Fruit fly (Drosophila melanogaster): ENCODE measurements around the gene IntS4.

DNA sequence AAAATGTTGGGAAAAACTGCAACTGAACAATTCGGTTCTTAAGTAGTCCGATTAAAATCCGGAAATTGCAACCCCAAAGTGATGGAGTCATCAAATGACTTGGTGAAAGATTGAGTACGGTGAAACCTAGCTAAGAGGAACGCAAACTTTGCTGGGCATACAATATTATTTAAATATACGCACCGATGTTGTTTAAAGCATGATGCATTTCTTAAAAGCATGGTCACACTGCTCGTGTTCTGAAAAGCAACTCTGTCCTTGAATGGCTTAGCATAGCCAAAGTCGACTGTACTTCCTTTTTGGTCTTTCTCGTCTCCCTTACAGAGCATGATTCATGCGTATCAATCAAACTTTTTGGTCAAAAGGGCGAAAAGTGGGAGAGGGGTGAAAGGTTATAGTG is 21.9 kb downstream of the IntS4 start:
- TF ChIP-seq Pif1A (GFP tag; optimal IDR thresholded peaks at IDR 0.05) (no peak), fd96Ca (GFP tag; IDR thresholded peaks at IDR 0.05) (no peak), CG15710 (tag; optimal IDR thresholded peaks at IDR 0.05) (no peak), D1 (tag; optimal IDR thresholded peaks at IDR 0.05) (no peak)

Data from whole organism, pupa.